Fruit fly (Drosophila melanogaster) whole organism, embryonic: Measurements from ENCODE around the gene Rexo5.
A peak's percentile ranks its signal among the peaks of the same experiment; 100 is the strongest.

Source experiments
- Adf1 ChIP-seq: fragments of 200-800 bp; sonication (Bioruptor generic); IDR thresholded peaks from 2 replicates; pipeline ENCODE4 v1.3.6; 2022; ENCODE audit warnings: missing biosample characterization, missing genetic modification characterization
- Asciz ChIP-seq: fragments of 200-800 bp; sonication (Bioruptor generic); optimal IDR thresholded peaks from 2 replicates; lab custom pipeline; 2017; ENCODE audit warnings: missing biosample characterization, mild to moderate bottlenecking, missing genetic modification characterization, missing genetic modification reagents
- BEAF-32 ChIP-seq: fragments of 200-800 bp; sonication (Bioruptor generic); optimal IDR thresholded peaks from 3 replicates; lab custom pipeline; 2017; ENCODE audit warnings: missing biosample characterization, missing genetic modification characterization, mild to moderate bottlenecking, moderate library complexity, missing genetic modification reagents
- Bdp1 ChIP-seq: fragments of 200-800 bp; sonication (Bioruptor generic); optimal IDR thresholded peaks from 3 replicates; lab custom pipeline; 2016; ENCODE audit warnings: missing biosample characterization, missing genetic modification characterization
- CG10366 ChIP-seq: fragments of 200-800 bp; sonication (Bioruptor generic); IDR thresholded peaks from 2 replicates; pipeline ENCODE4 v1.3.6; 2022; ENCODE audit warnings: missing biosample characterization, missing genetic modification characterization
- CG11398 ChIP-seq: fragments of 200-800 bp; sonication (Bioruptor generic); optimal IDR thresholded peaks from 2 replicates; lab custom pipeline; 2016; ENCODE audit warnings: missing biosample characterization, missing genetic modification characterization
- CG12155 ChIP-seq: fragments of 200-800 bp; sonication (Bioruptor generic); optimal IDR thresholded peaks from 3 replicates; lab custom pipeline; 2016; ENCODE audit warnings: missing biosample characterization, missing genetic modification characterization
- CG1233 ChIP-seq: fragments of 200-800 bp; sonication (Bioruptor generic); optimal IDR thresholded peaks from 4 replicates; lab custom pipeline; 2018; ENCODE audit warnings: missing biosample characterization, mild to moderate bottlenecking, missing genetic modification characterization
- CG13624 ChIP-seq: fragments of 200-800 bp; sonication (Bioruptor generic); optimal IDR thresholded peaks from 2 replicates; lab custom pipeline; 2016; ENCODE audit warnings: missing biosample characterization, missing genetic modification characterization
- CG13894 ChIP-seq: fragments of 200-800 bp; sonication (Bioruptor generic); optimal IDR thresholded peaks from 3 replicates; lab custom pipeline; 2018; ENCODE audit warnings: missing biosample characterization, mild to moderate bottlenecking, missing genetic modification characterization, moderate library complexity
- CG1529 ChIP-seq: fragments of 200-800 bp; sonication (Bioruptor generic); optimal IDR thresholded peaks from 3 replicates; lab custom pipeline; 2018; ENCODE audit warnings: missing biosample characterization, missing genetic modification characterization
- CG15479 ChIP-seq: fragments of 200-800 bp; sonication (Bioruptor generic); optimal IDR thresholded peaks from 3 replicates; lab custom pipeline; 2019; ENCODE audit warnings: missing biosample characterization, mild to moderate bottlenecking, missing genetic modification characterization, moderate library complexity
- CG1602 ChIP-seq: fragments of 200-800 bp; sonication (Bioruptor generic); optimal IDR thresholded peaks from 3 replicates; lab custom pipeline; 2016; ENCODE audit warnings: missing biosample characterization, missing genetic modification characterization
- CG17328 ChIP-seq: fragments of 200-800 bp; sonication (Bioruptor generic); IDR thresholded peaks from 2 replicates; pipeline ENCODE4 v1.3.6; 2022; ENCODE audit warnings: missing biosample characterization, missing genetic modification characterization
- CG1832 ChIP-seq: fragments of 200-800 bp; sonication (Bioruptor generic); optimal IDR thresholded peaks from 2 replicates; lab custom pipeline; 2017; ENCODE audit warnings: missing biosample characterization, mild to moderate bottlenecking, missing genetic modification characterization, inconsistent platforms
- CG2875 ChIP-seq: fragments of 200-800 bp; sonication (Bioruptor generic); optimal IDR thresholded peaks from 2 replicates; lab custom pipeline; 2017; ENCODE audit warnings: missing biosample characterization, mild to moderate bottlenecking, missing genetic modification characterization, missing genetic modification reagents
- CG3995 ChIP-seq: fragments of 200-800 bp; sonication (Bioruptor generic); optimal IDR thresholded peaks from 3 replicates; lab custom pipeline; 2016; ENCODE audit warnings: missing biosample characterization, missing genetic modification characterization
- CG8089 ChIP-seq: fragments of 200-800 bp; sonication (Bioruptor generic); optimal IDR thresholded peaks from 3 replicates; lab custom pipeline; 2016; ENCODE audit warnings: missing biosample characterization, missing genetic modification characterization
- CG9932 ChIP-seq: fragments of 200-800 bp; sonication (Bioruptor generic); IDR thresholded peaks from 2 replicates; pipeline ENCODE4 v1.3.6; 2022; ENCODE audit warnings: missing biosample characterization, missing genetic modification characterization
- D ChIP-seq, 2 experiments: fragments of 200-800 bp in 1 of 2; fragments of >200 bp in 1 of 2; sonication (Bioruptor generic) in 1 of 2; optimal IDR thresholded peaks; 2 replicates in 1 of 2; 3 replicates in 1 of 2; lab custom pipeline; 2017; ENCODE audit warnings: mild to moderate bottlenecking in 1 of 2, missing biosample characterization in 1 of 2, missing genetic modification characterization in 1 of 2, missing genetic modification reagents in 1 of 2
- Dek ChIP-seq: fragments of 200-800 bp; sonication (Bioruptor generic); optimal IDR thresholded peaks from 3 replicates; lab custom pipeline; 2019; ENCODE audit warnings: missing biosample characterization, mild to moderate bottlenecking, missing genetic modification characterization, moderate library complexity
- Drgx ChIP-seq: fragments of 200-800 bp; sonication (Bioruptor generic); IDR thresholded peaks from 2 replicates; pipeline ENCODE4 v1.3.6; 2022; ENCODE audit warnings: missing biosample characterization, missing genetic modification characterization
- Gsc ChIP-seq: fragments of 200-800 bp; sonication (Bioruptor generic); IDR thresholded peaks from 2 replicates; pipeline ENCODE4 v1.3.6; 2022; ENCODE audit warnings: missing biosample characterization, missing genetic modification characterization
- HLH3B ChIP-seq: fragments of 200-800 bp; sonication (Bioruptor generic); IDR thresholded peaks from 2 replicates; pipeline ENCODE4 v1.3.6; 2022; ENCODE audit warnings: missing biosample characterization, missing genetic modification characterization
- HmgD ChIP-seq: fragments of 200-800 bp; sonication (Bioruptor generic); optimal IDR thresholded peaks from 3 replicates; lab custom pipeline; 2016; ENCODE audit warnings: missing biosample characterization, missing genetic modification characterization
- Oli ChIP-seq: fragments of 200-800 bp; sonication (Bioruptor generic); optimal IDR thresholded peaks from 2 replicates; lab custom pipeline; 2018; ENCODE audit warnings: missing biosample characterization, mild to moderate bottlenecking, missing genetic modification characterization, moderate library complexity
- PHDP ChIP-seq: fragments of 200-800 bp; sonication (Bioruptor generic); optimal IDR thresholded peaks from 3 replicates; lab custom pipeline; 2018; ENCODE audit warnings: missing biosample characterization, mild to moderate bottlenecking, missing genetic modification characterization, moderate library complexity
- Ptx1 ChIP-seq: fragments of 200-800 bp; sonication (Bioruptor generic); IDR thresholded peaks from 2 replicates; pipeline ENCODE4 v1.3.6; 2022; ENCODE audit warnings: missing biosample characterization, missing genetic modification characterization
- Sin3A ChIP-seq: fragments of >200 bp; optimal IDR thresholded peaks from 2 replicates; lab custom pipeline; 2018
- ara ChIP-seq: fragments of 200-800 bp; sonication (Bioruptor generic); IDR thresholded peaks from 2 replicates; pipeline ENCODE4 v1.3.6; 2022; ENCODE audit warnings: missing biosample characterization, missing genetic modification characterization
- ase ChIP-seq: fragments of 200-800 bp; sonication (Bioruptor generic); IDR thresholded peaks from 3 replicates; pipeline ENCODE4 v1.3.6; 2022; ENCODE audit warnings: missing biosample characterization, missing genetic modification characterization
- cato ChIP-seq: fragments of 200-800 bp; sonication (Bioruptor generic); optimal IDR thresholded peaks from 2 replicates; lab custom pipeline; 2016; ENCODE audit warnings: missing biosample characterization, missing genetic modification characterization, borderline replicate concordance
- dan ChIP-seq: fragments of 200-800 bp; sonication (Bioruptor generic); IDR thresholded peaks from 2 replicates; pipeline ENCODE4 v1.3.6; 2022; ENCODE audit warnings: missing biosample characterization, missing genetic modification characterization
- dati ChIP-seq: fragments of 200-800 bp; sonication (Bioruptor generic); IDR thresholded peaks from 2 replicates; pipeline ENCODE4 v1.3.6; 2022; ENCODE audit warnings: missing biosample characterization, missing genetic modification characterization
- exex ChIP-seq: fragments of 200-800 bp; sonication (Bioruptor generic); optimal IDR thresholded peaks from 4 replicates; lab custom pipeline; 2018; ENCODE audit warnings: missing biosample characterization, mild to moderate bottlenecking, missing genetic modification characterization, moderate library complexity
- fu2 ChIP-seq: fragments of 200-800 bp; sonication (Bioruptor generic); optimal IDR thresholded peaks from 2 replicates; lab custom pipeline; 2016; ENCODE audit warnings: missing biosample characterization, missing genetic modification characterization
- grau ChIP-seq: fragments of 200-800 bp; optimal IDR thresholded peaks from 3 replicates; lab custom pipeline; 2019; ENCODE audit warnings: missing biosample characterization, mild to moderate bottlenecking, missing genetic modification characterization, moderate library complexity
- gro ChIP-seq: fragments of 200-800 bp; sonication (Bioruptor generic); optimal IDR thresholded peaks from 2 replicates; lab custom pipeline; 2016; ENCODE audit warnings: missing biosample characterization, missing genetic modification characterization
- hkb ChIP-seq, 2 experiments: fragments of 200-800 bp in 1 of 2; fragments of >200 bp in 1 of 2; sonication (Bioruptor generic) in 1 of 2; IDR thresholded peaks in 1 of 2; optimal IDR thresholded peaks in 1 of 2; 2 replicates each; pipeline versions ENCODE4 v1.3.6 to Lab custom; 2017 to 2022; ENCODE audit warnings: missing biosample characterization in 1 of 2, missing genetic modification characterization in 1 of 2
- ind ChIP-seq: fragments of 200-800 bp; sonication (Bioruptor generic); optimal IDR thresholded peaks from 3 replicates; lab custom pipeline; 2016; ENCODE audit warnings: missing biosample characterization, missing genetic modification characterization
- kah ChIP-seq: fragments of 200-800 bp; sonication (Bioruptor generic); optimal IDR thresholded peaks from 2 replicates; lab custom pipeline; 2018; ENCODE audit warnings: missing biosample characterization, mild to moderate bottlenecking, missing genetic modification characterization
- lmd ChIP-seq: fragments of 200-800 bp; sonication (Bioruptor generic); IDR thresholded peaks from 2 replicates; pipeline ENCODE4 v1.3.6; 2022; ENCODE audit warnings: missing biosample characterization, missing genetic modification characterization
- lov ChIP-seq, 2 experiments: fragments of 200-800 bp in 1 of 2; fragments of >200 bp in 1 of 2; sonication (Bioruptor generic) in 1 of 2; IDR thresholded peaks in 1 of 2; optimal IDR thresholded peaks in 1 of 2; 2 replicates in 1 of 2; 3 replicates in 1 of 2; pipeline versions ENCODE4 v1.3.6 to Lab custom; 2017 to 2022; ENCODE audit warnings: missing biosample characterization in 1 of 2, missing genetic modification characterization in 1 of 2
- otp ChIP-seq: fragments of 200-800 bp; sonication (Bioruptor generic); IDR thresholded peaks from 3 replicates; pipeline ENCODE4, ENCODE4 v1.3.6; 2022; ENCODE audit warnings: missing biosample characterization, missing genetic modification characterization
- pita ChIP-seq: fragments of 200-800 bp; sonication (Bioruptor generic); optimal IDR thresholded peaks from 2 replicates; lab custom pipeline; 2017; ENCODE audit warnings: missing biosample characterization, mild to moderate bottlenecking, missing genetic modification characterization
- pum ChIP-seq: fragments of 200-800 bp; sonication (Bioruptor generic); optimal IDR thresholded peaks from 2 replicates; lab custom pipeline; 2016; ENCODE audit warnings: missing biosample characterization, missing genetic modification characterization
- salm ChIP-seq: fragments of 200-800 bp; sonication (Bioruptor generic); optimal IDR thresholded peaks from 2 replicates; lab custom pipeline; 2018; ENCODE audit warnings: missing biosample characterization, mild to moderate bottlenecking, missing genetic modification characterization
- seq ChIP-seq: fragments of 200-800 bp; sonication (Bioruptor generic); IDR thresholded peaks from 2 replicates; pipeline ENCODE4 v1.3.6; 2022; ENCODE audit warnings: missing biosample characterization, missing genetic modification characterization
- slbo ChIP-seq: fragments of 200-800 bp; sonication (Bioruptor generic); IDR thresholded peaks from 2 replicates; pipeline ENCODE4 v1.3.6; 2022; ENCODE audit warnings: missing biosample characterization, missing genetic modification characterization
- trh ChIP-seq: fragments of 200-800 bp; sonication (Bioruptor generic); optimal IDR thresholded peaks from 2 replicates; lab custom pipeline; 2016; ENCODE audit warnings: missing biosample characterization, missing genetic modification characterization
- usp ChIP-seq: fragments of >200 bp; optimal IDR thresholded peaks from 2 replicates; lab custom pipeline; 2017; ENCODE audit warnings: missing biosample characterization, missing genetic modification characterization

Rexo5 gene

dm6 chr3L:6561052-6561451 is 42.4 kb upstream of the Rexo5 start (continued):
- TF ChIP-seq CG11398 (GFP tag; lab: Kevin White, UChicago), result no peak
- no peak for TF ChIP-seq ara (GFP tag; lab: Robert Waterston, UW)
- no peak for TF ChIP-seq CG1832 (GFP tag; lab: Kevin White, UChicago)
- TF ChIP-seq pum (GFP tag; lab: Kevin White, UChicago), result no peak
- TF ChIP-seq HmgD, result no peak
- peak; percentile 91 for TF ChIP-seq hkb (optimal IDR thresholded peaks at IDR 0.05; lab: Kevin White, UChicago)
- TF ChIP-seq hkb (GFP tag; IDR thresholded peaks at IDR 0.05; lab: Robert Waterston, UW), result no peak
- TF ChIP-seq CG10366 (GFP tag; lab: Robert Waterston, UW), result 0 out of 2 replicates have a peak, but pooled peaks have one; percentile 16
- TF ChIP-seq CG3995, result no peak
- no peak for TF ChIP-seq Adf1 (GFP tag; lab: Robert Waterston, UW)
- no peak for TF ChIP-seq CG13894 (tag; lab: Kevin White, UChicago)
- no peak for TF ChIP-seq CG12155 (GFP tag; lab: Kevin White, UChicago)
- TF ChIP-seq Ptx1 (GFP tag; lab: Robert Waterston, UW), result 0 out of 2 replicates have a peak, but pooled peaks have one; percentile 19
- no peak for TF ChIP-seq Asciz (GFP tag; lab: Kevin White, UChicago)
- TF ChIP-seq BEAF-32, result no peak
- no peak for TF ChIP-seq D (optimal IDR thresholded peaks at IDR 0.05; lab: Kevin White, UChicago)
- TF ChIP-seq D (GFP tag; optimal IDR thresholded peaks at IDR 0.05; lab: Kevin White, UChicago), result no peak
- no peak for TF ChIP-seq Sin3A (lab: Kevin White, UChicago)
- TF ChIP-seq CG1529 (GFP tag; lab: Kevin White, UChicago), result no peak
- peak; percentile 50; the same call in 1 of the 2 replicates for TF ChIP-seq CG9932 (GFP tag; lab: Robert Waterston, UW)
- no peak for TF ChIP-seq Dek (tag; lab: Kevin White, UChicago)
- TF ChIP-seq CG15479 (GFP tag; lab: Kevin White, UChicago), result peak; percentile 49
- peak; percentile 6; the same call in 1 of the 2 replicates for TF ChIP-seq lmd (GFP tag; lab: Robert Waterston, UW)
- no peak for TF ChIP-seq Bdp1 (GFP tag; lab: Kevin White, UChicago)
- no peak for TF ChIP-seq usp
- peak; percentile 29; the same call in 1 of the 2 replicates for TF ChIP-seq seq (GFP tag; lab: Robert Waterston, UW)
- TF ChIP-seq CG17328 (GFP tag; lab: Robert Waterston, UW), result no peak
- 0 out of 3 replicates have a peak, but pooled peaks have one; percentile 34 for TF ChIP-seq ase (GFP tag; lab: Robert Waterston, UW)
- no peak for TF ChIP-seq kah
- TF ChIP-seq Oli (tag; lab: Kevin White, UChicago), result peak; percentile 10
- TF ChIP-seq CG2875 (GFP tag; lab: Kevin White, UChicago), result no peak
- no peak for TF ChIP-seq cato
- 0 out of 2 replicates have a peak, but pooled peaks have one; percentile 10 for TF ChIP-seq Drgx (GFP tag; lab: Robert Waterston, UW)
- TF ChIP-seq ind (GFP tag; lab: Kevin White, UChicago), result no peak
- no peak for TF ChIP-seq HLH3B (GFP tag; lab: Robert Waterston, UW)
- TF ChIP-seq lov (optimal IDR thresholded peaks at IDR 0.05; lab: Kevin White, UChicago), result no peak
- TF ChIP-seq lov (GFP tag; IDR thresholded peaks at IDR 0.05; lab: Robert Waterston, UW), result no peak
- no peak for TF ChIP-seq CG8089 (GFP tag; lab: Kevin White, UChicago)
- no peak for TF ChIP-seq pita (GFP tag; lab: Kevin White, UChicago)
- TF ChIP-seq grau (tag; lab: Kevin White, UChicago), result peak; percentile 21
- no peak for TF ChIP-seq salm (tag; lab: Kevin White, UChicago)
- TF ChIP-seq dan, result no peak
- no peak for TF ChIP-seq CG1602 (GFP tag; lab: Kevin White, UChicago)
- TF ChIP-seq gro (GFP tag; lab: Kevin White, UChicago), result no peak
- TF ChIP-seq CG13624 (GFP tag; lab: Kevin White, UChicago), result no peak
- TF ChIP-seq CG1233, result no peak
- no peak for TF ChIP-seq Gsc (GFP tag; lab: Robert Waterston, UW)
- no peak for TF ChIP-seq trh (GFP tag; lab: Kevin White, UChicago)
- no peak for TF ChIP-seq dati (GFP tag; lab: Robert Waterston, UW)
- peak; percentile 32 for TF ChIP-seq PHDP
- TF ChIP-seq fu2 (GFP tag; lab: Kevin White, UChicago), result no peak
- no peak for TF ChIP-seq otp (GFP tag; lab: Robert Waterston, UW)
- no peak for TF ChIP-seq exex (tag; lab: Kevin White, UChicago)
- peak; percentile 48 for TF ChIP-seq slbo
